Fruit fly (Drosophila melanogaster) whole organism, pupa: ENCODE results near the gene yellow-e2.

Experiments
- CG13204 ChIP-seq: fragments of 200-800 bp; sonication (Bioruptor generic); optimal IDR thresholded peaks from 2 replicates; lab custom pipeline; 2018; ENCODE audit warnings: missing biosample characterization, mild to moderate bottlenecking, missing genetic modification characterization, moderate library complexity
- CG4496 ChIP-seq: fragments of 200-800 bp; sonication (Bioruptor generic); IDR thresholded peaks from 3 replicates; pipeline ENCODE4 v1.3.6; 2022; ENCODE audit warnings: missing biosample characterization, missing genetic modification characterization
- CG8159 ChIP-seq: fragments of 200-800 bp; sonication (Bioruptor generic); optimal IDR thresholded peaks from 3 replicates; lab custom pipeline; 2018; ENCODE audit warnings: missing biosample characterization, mild to moderate bottlenecking, missing genetic modification characterization, moderate library complexity
- fd96Ca ChIP-seq: fragments of 200-800 bp; sonication (Bioruptor generic); IDR thresholded peaks from 3 replicates; pipeline ENCODE4 v1.3.6; 2022; ENCODE audit warnings: missing biosample characterization, missing genetic modification characterization
- gl ChIP-seq: fragments of 200-800 bp; sonication (Bioruptor generic); optimal IDR thresholded peaks from 2 replicates; lab custom pipeline; 2018; ENCODE audit warnings: missing biosample characterization, mild to moderate bottlenecking, missing genetic modification characterization

DNA sequence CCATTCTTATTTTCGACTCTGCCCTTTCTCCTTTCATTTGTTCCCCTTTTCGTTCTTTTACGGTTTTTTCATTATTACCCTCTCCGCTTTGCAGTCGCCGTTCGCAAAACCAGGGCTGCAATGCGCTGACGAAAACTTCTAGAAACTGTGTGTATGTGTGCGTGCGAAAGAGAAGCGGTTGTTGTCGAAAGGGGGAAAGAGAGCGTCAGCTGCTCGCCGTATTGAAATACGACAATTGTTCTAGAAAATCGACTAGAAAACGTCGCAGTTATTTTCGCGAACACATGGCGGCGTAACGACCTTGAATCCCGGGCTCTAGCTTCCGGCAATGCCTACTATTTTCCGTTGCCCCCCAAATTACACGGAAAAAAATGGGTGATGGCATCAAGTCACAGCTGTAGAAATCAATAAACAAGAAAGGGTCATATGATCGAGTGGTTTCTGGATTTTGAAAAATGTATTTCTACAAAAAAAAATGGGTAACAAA is 24.1 kb downstream of the yellow-e2 start:
- 0 out of 3 replicates have a peak, but pooled peaks have one; percentile 27 for TF ChIP-seq CG4496 (GFP tag; lab: Robert Waterston, UW)
- peak; percentile 1 for TF ChIP-seq gl (tag; lab: Kevin White, UChicago)
- TF ChIP-seq CG13204 (GFP tag; lab: Kevin White, UChicago), result no peak
- no peak for TF ChIP-seq CG8159 (tag; lab: Kevin White, UChicago)
- TF ChIP-seq fd96Ca (GFP tag; lab: Robert Waterston, UW), result no peak; the same call in 2 of the 3 replicates
